Worm (Caenorhabditis elegans) whole organism, midembryonic: Measurements from ENCODE around the gene nkat-1.

Experiments used
- flt-1 ChIP-seq: fragments of 200-800 bp; sonication (Bioruptor generic); IDR thresholded peaks from 2 replicates; pipeline ENCODE4 v1.3.6; 2022; ENCODE audit warnings: missing genetic modification characterization, missing compliant biosample characterization
- klf-2 ChIP-seq: fragments of 200-800 bp; sonication (Bioruptor generic); conservative IDR thresholded peaks from 2 replicates; pipeline ENCODE4 v1.3.6; 2022; ENCODE audit warnings: missing genetic modification reagents, missing genetic modification characterization, missing compliant biosample characterization

ce11 chrX:14175740-14176139, 35.8 kb upstream of the nkat-1 start, which contains the start of gene C37E2.2:
- TF ChIP-seq flt-1 (GFP tag; lab: Robert Waterston, UW) (no peak), klf-2 (GFP tag; lab: Robert Waterston, UW) (no peak)
